Worm (Caenorhabditis elegans) whole organism, early embryonic: ENCODE results near the gene C10A4.9.

Experiments
- B0310.2 ChIP-seq: sonication (generic microtip); optimal IDR thresholded peaks from 2 replicates; lab custom pipeline; 2016; ENCODE audit warnings: mild to moderate bottlenecking, missing genetic modification characterization, missing compliant biosample characterization
- F13C5.2 ChIP-seq: sonication (generic microtip); optimal IDR thresholded peaks from 2 replicates; lab custom pipeline; 2017; ENCODE audit warnings: mild to moderate bottlenecking, missing genetic modification characterization, inconsistent platforms, missing compliant biosample characterization
- aly-1 ChIP-seq: sonication (generic microtip); optimal IDR thresholded peaks from 2 replicates; lab custom pipeline; 2016; ENCODE audit warnings: missing genetic modification characterization, missing compliant biosample characterization
- ceh-13 ChIP-seq: fragments of 200-800 bp; sonication (Bioruptor generic); optimal IDR thresholded peaks from 2 replicates; lab custom pipeline; 2018; ENCODE audit warnings: mild to moderate bottlenecking, missing genetic modification characterization, missing compliant biosample characterization
- pes-1 ChIP-seq: fragments of 200-800 bp; sonication (Bioruptor generic); IDR thresholded peaks from 2 replicates; pipeline ENCODE4 v1.3.6; 2022; ENCODE audit warnings: missing genetic modification reagents, missing genetic modification characterization, missing compliant biosample characterization

Gene C10A4.9

ce11 chrX:7466682-7467081, 46.0 kb downstream of the C10A4.9 start:
- TF ChIP-seq ceh-13 (GFP tag; lab: Kevin White, UChicago) (no peak), B0310.2 (tag; lab: Kevin White, UChicago) (no peak), F13C5.2 (no peak), aly-1 (tag; lab: Kevin White, UChicago) (no peak)

DNA sequence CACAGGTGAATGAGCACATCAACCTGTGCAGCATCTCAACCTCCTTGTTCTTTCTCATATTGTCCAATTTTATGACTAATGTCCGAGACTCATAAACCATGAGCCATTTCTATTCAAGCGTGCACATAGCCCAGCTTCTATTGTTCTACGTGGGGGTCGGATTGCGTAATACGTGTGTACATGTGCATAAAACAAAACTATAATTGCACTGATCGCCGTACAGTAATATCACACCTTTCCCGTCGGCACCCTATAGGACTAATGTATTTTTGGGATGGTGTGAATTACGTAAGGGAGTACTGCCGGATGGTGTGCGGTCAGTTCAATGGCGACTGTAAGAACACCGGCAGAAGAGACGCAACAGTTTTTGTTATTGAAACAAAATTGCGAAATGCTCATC, 49.2 kb downstream of the C10A4.9 start:
- no peak for TF ChIP-seq aly-1 (tag; lab: Kevin White, UChicago)
- peak; percentile 16; the same call in 1 of the 2 replicates for TF ChIP-seq pes-1 (GFP tag; lab: Robert Waterston, UW)
